Worm (Caenorhabditis elegans) whole organism, L4/young adult: ENCODE measurements around the gene tnc-2.

Experiments used
- dao-5 ChIP-seq: sonication (generic microtip); optimal IDR thresholded peaks from 2 replicates; lab custom pipeline; 2016; ENCODE audit warnings: missing genotype, missing genetic modification characterization, moderate library complexity, missing compliant biosample characterization
- him-1 ChIP-seq: sonication (generic microtip); optimal IDR thresholded peaks from 2 replicates; lab custom pipeline; 2016; ENCODE audit warnings: missing genotype, missing genetic modification reagents, missing genetic modification characterization, missing compliant biosample characterization

DNA sequence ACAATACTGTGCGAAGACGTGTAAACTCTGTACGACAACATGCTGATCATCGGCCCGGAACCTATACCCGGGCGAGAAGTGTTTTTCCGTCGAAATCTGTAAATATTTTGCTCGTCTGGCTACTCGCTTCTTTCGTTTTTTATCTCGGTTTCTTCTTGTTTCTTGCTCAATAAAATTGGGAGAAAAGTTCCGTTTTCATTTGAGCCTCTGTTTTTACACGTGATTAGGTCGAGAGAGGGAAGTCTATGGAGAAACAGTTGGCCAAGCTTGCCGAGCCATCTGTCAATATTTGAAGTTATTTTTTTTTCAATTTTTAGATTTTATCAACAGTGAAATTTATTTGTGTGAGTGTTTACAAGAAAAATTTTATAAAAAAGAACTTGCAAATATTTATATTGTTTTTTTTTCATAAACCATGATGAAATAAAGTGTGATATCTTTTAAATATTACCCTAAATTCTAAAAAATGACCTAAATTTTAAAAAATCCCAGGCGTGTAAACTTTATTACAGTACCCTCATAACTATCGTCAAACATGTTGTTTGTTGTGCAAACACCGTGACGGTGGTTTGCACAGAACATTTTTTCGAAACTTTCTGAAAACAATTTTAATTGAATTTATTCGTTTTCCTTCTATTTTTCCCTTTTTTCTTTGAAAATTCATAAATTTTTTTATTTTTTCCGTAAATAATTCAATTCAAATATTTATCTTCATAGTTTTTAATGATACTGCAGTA, 21.5 kb upstream of the tnc-2 start:
- TF ChIP-seq him-1 (tag; lab: Kevin White, UChicago) (no peak), dao-5 (no peak)
